Worm (Caenorhabditis elegans) whole organism, L4 larva: ENCODE measurements around the gene sre-36.

ENCODE experiments used
- ama-1 ChIP-seq: fragments of 150-350 bp; optimal IDR thresholded peaks from 2 replicates; lab custom pipeline; 2014; ENCODE audit warnings: inconsistent platforms, mixed read lengths
- ces-1 ChIP-seq: fragments of 150-350 bp; sonication (generic microtip); optimal IDR thresholded peaks from 4 replicates; lab custom pipeline; 2014; ENCODE audit warnings: missing biosample characterization, missing genetic modification reagents, missing genetic modification characterization
- egl-27 ChIP-seq: sonication (generic microtip); optimal IDR thresholded peaks from 3 replicates; lab custom pipeline; 2017; ENCODE audit warnings: missing biosample characterization, missing genetic modification reagents, missing genetic modification characterization
- fkh-10 ChIP-seq: fragments of 150-350 bp; optimal IDR thresholded peaks from 2 replicates; lab custom pipeline; 2014; ENCODE audit warnings: missing biosample characterization, missing genetic modification reagents, missing genetic modification characterization
- gei-8 ChIP-seq: fragments of 200-800 bp; sonication (Bioruptor generic); optimal IDR thresholded peaks from 2 replicates; lab custom pipeline; 2018; ENCODE audit warnings: mild to moderate bottlenecking, missing genetic modification characterization, missing compliant biosample characterization
- lin-1 ChIP-seq: fragments of 200-800 bp; sonication (Bioruptor generic); IDR thresholded peaks from 2 replicates; pipeline ENCODE4 v1.3.6; 2022; ENCODE audit warnings: missing genetic modification reagents, missing genetic modification characterization, missing compliant biosample characterization
- lin-13 ChIP-seq: fragments of 150-350 bp; optimal IDR thresholded peaks from 2 replicates; lab custom pipeline; 2014; ENCODE audit warnings: missing biosample characterization, missing genetic modification reagents, missing genetic modification characterization
- nhr-11 ChIP-seq: fragments of 150-350 bp; optimal IDR thresholded peaks from 2 replicates; lab custom pipeline; 2014; ENCODE audit warnings: missing biosample characterization, missing genetic modification characterization
- nhr-28 ChIP-seq: fragments of 150-350 bp; optimal IDR thresholded peaks from 2 replicates; lab custom pipeline; 2014; ENCODE audit warnings: missing biosample characterization, missing genetic modification characterization
- nhr-76 ChIP-seq: fragments of 150-350 bp; optimal IDR thresholded peaks from 2 replicates; lab custom pipeline; 2014; ENCODE audit warnings: missing biosample characterization, missing genetic modification characterization
- nhr-77 ChIP-seq: fragments of 150-350 bp; optimal IDR thresholded peaks from 2 replicates; lab custom pipeline; 2014; ENCODE audit warnings: missing biosample characterization, missing genetic modification characterization

DNA sequence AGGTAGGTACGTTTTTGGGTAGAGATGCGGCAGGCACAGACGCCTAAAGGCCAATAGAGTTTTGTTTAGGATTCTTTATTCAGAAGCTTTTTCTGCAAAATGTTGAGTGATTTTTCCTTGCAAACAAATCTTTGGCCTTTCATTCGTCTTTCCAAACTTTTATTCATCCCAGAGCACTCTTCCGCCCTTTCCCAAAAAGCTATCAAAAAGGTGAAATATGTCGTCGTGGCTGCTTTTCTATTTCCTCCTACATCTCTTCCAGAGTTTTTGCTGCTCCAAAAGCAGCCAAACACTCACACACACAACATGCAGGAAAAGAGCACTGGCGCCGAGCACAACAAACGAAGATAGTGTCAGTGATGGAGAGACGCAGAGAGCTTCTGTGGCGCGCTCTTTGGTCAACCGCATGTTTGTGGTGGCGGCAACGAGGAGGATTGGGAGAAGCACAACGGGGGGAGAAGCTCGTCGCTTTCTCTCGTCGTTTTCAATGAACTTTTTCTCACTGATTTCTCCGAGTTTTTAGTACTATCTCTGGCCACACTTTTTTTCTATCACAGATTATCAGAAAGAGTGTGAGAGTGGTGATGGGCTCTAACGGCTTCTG lies 48.6 kb upstream of the sre-36 start:
- TF ChIP-seq nhr-77 (peak; percentile 23), ama-1 (no peak), fkh-10 (GFP tag; lab: Kevin White, UChicago) (peak; percentile 62), lin-1 (GFP tag; lab: Robert Waterston, UW) (no peak), nhr-11 (tag; lab: Kevin White, UChicago) (peak; percentile 64), ces-1 (no peak), nhr-28 (peak; percentile 72), egl-27 (tag; lab: Kevin White, UChicago) (no peak), nhr-76 (tag; lab: Kevin White, UChicago) (no peak), lin-13 (GFP tag; lab: Kevin White, UChicago) (peak; percentile 14), gei-8 (GFP tag; lab: Kevin White, UChicago) (no peak)
